Worm (Caenorhabditis elegans) whole organism, late embryonic: ENCODE data around the gene Y62E10A.3.

Experiments
- C38D4.7 ChIP-seq: fragments of 200-800 bp; sonication (Bioruptor generic); optimal IDR thresholded peaks from 2 replicates; lab custom pipeline; 2018; ENCODE audit warnings: mild to moderate bottlenecking, missing genetic modification characterization, moderate library complexity, missing compliant biosample characterization
- ceh-24 ChIP-seq: sonication (generic microtip); optimal IDR thresholded peaks from 2 replicates; lab custom pipeline; 2016; ENCODE audit warnings: mild to moderate bottlenecking, missing genetic modification characterization, missing compliant biosample characterization
- ceh-45 ChIP-seq: fragments of 200-800 bp; sonication (Bioruptor generic); IDR thresholded peaks from 2 replicates; pipeline ENCODE4 v1.3.6; 2022; ENCODE audit warnings: missing genetic modification reagents, missing genetic modification characterization, missing compliant biosample characterization
- pha-2 ChIP-seq: sonication (generic microtip); optimal IDR thresholded peaks from 2 replicates; lab custom pipeline; 2017; ENCODE audit warnings: mild to moderate bottlenecking, missing genetic modification characterization, missing compliant biosample characterization
- rnt-1 ChIP-seq: sonication (generic microtip); optimal IDR thresholded peaks from 2 replicates; lab custom pipeline; 2016; ENCODE audit warnings: missing genetic modification characterization, missing compliant biosample characterization
- unc-55 ChIP-seq: sonication (generic microtip); optimal IDR thresholded peaks from 2 replicates; lab custom pipeline; 2017; ENCODE audit warnings: missing biosample characterization, missing genetic modification reagents, missing genetic modification characterization
- unc-86 ChIP-seq: sonication (generic microtip); optimal IDR thresholded peaks from 2 replicates; lab custom pipeline; 2016; ENCODE audit warnings: missing genetic modification characterization, missing compliant biosample characterization

- TF ChIP-seq pha-2 (tag; lab: Kevin White, UChicago) (no peak), ceh-45 (no peak), C38D4.7 (no peak), ceh-24 (tag; lab: Kevin White, UChicago) (no peak), unc-55 (GFP tag; lab: Kevin White, UChicago) (no peak), unc-86 (tag; lab: Kevin White, UChicago) (no peak), rnt-1 (tag; lab: Kevin White, UChicago) (no peak)
Observed at ce11 chrIV:13346078-13346477, 14.0 kb downstream of the Y62E10A.3 start.
